Worm (Caenorhabditis elegans): Measurements from ENCODE around the gene M03E7.1.
A peak's percentile ranks its signal among the peaks of the same experiment; 100 is the strongest.

M03E7.1 gene

ce11 chrV:5591887-5592286 is 29.6 kb upstream of the M03E7.1 start:
- no peak for TF ChIP-seq cebp-2 (GFP tag; IDR thresholded peaks at IDR 0.05)
- no peak for TF ChIP-seq somi-1 (GFP tag; optimal IDR thresholded peaks at IDR 0.05)
- TF ChIP-seq efl-1 (GFP tag; optimal IDR thresholded peaks at IDR 0.05), result no peak
- TF ChIP-seq ZK185.1 (tag; optimal IDR thresholded peaks at IDR 0.05; ENCODE audit: poor library complexity, severe bottlenecking), result no peak
- TF ChIP-seq egrh-3 (GFP tag; IDR thresholded peaks at IDR 0.05), result no peak
- TF ChIP-seq C06A6.2 (GFP tag; conservative IDR thresholded peaks at IDR 0.05), result no peak
- peak; percentile 68 for TF ChIP-seq pbrm-1 (GFP tag; IDR thresholded peaks at IDR 0.05)
- peak; percentile 85 for TF ChIP-seq Y95B8A.8 (GFP tag; IDR thresholded peaks at IDR 0.05)
- no peak for TF ChIP-seq ekl-4 (GFP tag; IDR thresholded peaks at IDR 0.05)
- peak; percentile 42 for TF ChIP-seq T26A5.8 (tag; optimal IDR thresholded peaks at IDR 0.05)
- no peak for TF ChIP-seq zim-3 (tag; optimal IDR thresholded peaks at IDR 0.05)
- TF ChIP-seq B0261.1 (tag; optimal IDR thresholded peaks at IDR 0.05), result peak; percentile 67
- no peak for TF ChIP-seq Y56A3A.18 (GFP tag; IDR thresholded peaks at IDR 0.05)
- no peak for TF ChIP-seq let-526 (GFP tag; IDR thresholded peaks at IDR 0.05)
- peak; percentile 38 for TF ChIP-seq xnd-1 (tag; optimal IDR thresholded peaks at IDR 0.05)
- TF ChIP-seq hlh-26 (GFP tag; conservative IDR thresholded peaks at IDR 0.05), result no peak
- no peak for TF ChIP-seq bed-2 (GFP tag; IDR thresholded peaks at IDR 0.05)
- TF ChIP-seq ets-4 (GFP tag; optimal IDR thresholded peaks at IDR 0.05), result no peak
- no peak for TF ChIP-seq K11D2.4 (GFP tag; IDR thresholded peaks at IDR 0.05)
- no peak for TF ChIP-seq nfya-1 (tag; optimal IDR thresholded peaks at IDR 0.05; ENCODE audit: borderline replicate concordance, insufficient read depth)
- peak; percentile 59 for TF ChIP-seq ztf-18 (tag; optimal IDR thresholded peaks at IDR 0.05)
- TF ChIP-seq attf-3 (GFP tag; conservative IDR thresholded peaks at IDR 0.05), result no peak; the same call in 1 of the 2 replicates
- peak; percentile 73 for TF ChIP-seq rpc-1 (optimal IDR thresholded peaks at IDR 0.05)
- peak; percentile 93 for TF ChIP-seq rpc-1 (tag; optimal IDR thresholded peaks at IDR 0.05)
- peak; percentile 89 for TF ChIP-seq F10E7.11 (tag; optimal IDR thresholded peaks at IDR 0.05)
- peak; percentile 59; the same call in 1 of the 2 replicates for TF ChIP-seq B0019.2 (GFP tag; conservative IDR thresholded peaks at IDR 0.05)
- TF ChIP-seq madf-3 (GFP tag; IDR thresholded peaks at IDR 0.05), result peak; percentile 83
- peak; percentile 95 for TF ChIP-seq B0336.3 (GFP tag; IDR thresholded peaks at IDR 0.05)
- no peak for TF ChIP-seq ccch-3 (GFP tag; optimal IDR thresholded peaks at IDR 0.05)
- TF ChIP-seq egl-18 (GFP tag; IDR thresholded peaks at IDR 0.05), result no peak
- peak; percentile 79 for TF ChIP-seq D2030.7 (GFP tag; IDR thresholded peaks at IDR 0.05)
- no peak for TF ChIP-seq zfh-2 (GFP tag; conservative IDR thresholded peaks at IDR 0.05)
- peak; percentile 16 for TF ChIP-seq ceh-79 (tag; optimal IDR thresholded peaks at IDR 0.05)
- TF ChIP-seq hlh-12 (tag; optimal IDR thresholded peaks at IDR 0.05), result no peak
- no peak for TF ChIP-seq unc-62 (GFP tag; optimal IDR thresholded peaks at IDR 0.05)
- TF ChIP-seq snpc-1.3 (tag; optimal IDR thresholded peaks at IDR 0.05; ENCODE audit: insufficient read depth), result peak; percentile 81
- TF ChIP-seq C17E4.6 (GFP tag; IDR thresholded peaks at IDR 0.05), result peak; percentile 71
- no peak for TF ChIP-seq pha-4 (tag; optimal IDR thresholded peaks at IDR 0.05)
- no peak for TF ChIP-seq sptf-2 (GFP tag; optimal IDR thresholded peaks at IDR 0.05)
- TF ChIP-seq attf-6 (GFP tag; IDR thresholded peaks at IDR 0.05), result peak; percentile 76; the same call in 1 of the 2 replicates
- TF ChIP-seq Y79H2A.3 (GFP tag; conservative IDR thresholded peaks at IDR 0.05), result no peak
- no peak for TF ChIP-seq sea-2 (GFP tag; IDR thresholded peaks at IDR 0.05)
- peak; percentile 88 for TF ChIP-seq athp-1 (tag; optimal IDR thresholded peaks at IDR 0.05)
- no peak for TF ChIP-seq T07F8.4 (tag; optimal IDR thresholded peaks at IDR 0.05)
- peak in 1 of 2 experiments; percentile 24 for TF ChIP-seq let-607 (tag; optimal IDR thresholded peaks at IDR 0.05)
- TF ChIP-seq snpc-1.1 (tag; optimal IDR thresholded peaks at IDR 0.05; ENCODE audit: insufficient read depth), result peak; percentile 68
- TF ChIP-seq lin-35 (GFP tag; optimal IDR thresholded peaks at IDR 0.05), result no peak
- no peak for TF ChIP-seq nfya-2 (GFP tag; IDR thresholded peaks at IDR 0.05)
- TF ChIP-seq lin-40 (tag; optimal IDR thresholded peaks at IDR 0.05), result no peak
